Fruit fly (Drosophila melanogaster) whole organism, embryonic: ENCODE data around the gene prg.

Experiments used
- ATbp ChIP-seq: fragments of 200-800 bp; sonication (Bioruptor generic); optimal IDR thresholded peaks from 2 replicates; lab custom pipeline; 2017; ENCODE audit warnings: missing biosample characterization, mild to moderate bottlenecking, missing genetic modification characterization, missing genetic modification reagents
- Abd-B ChIP-seq: fragments of 200-800 bp; sonication (Bioruptor generic); optimal IDR thresholded peaks from 2 replicates; lab custom pipeline; 2018; ENCODE audit warnings: missing biosample characterization, mild to moderate bottlenecking, missing genetic modification characterization, moderate library complexity
- Atf3 ChIP-seq: fragments of 200-800 bp; sonication (Bioruptor generic); optimal IDR thresholded peaks from 3 replicates; lab custom pipeline; 2016; ENCODE audit warnings: missing biosample characterization, missing genetic modification characterization
- CG11696 ChIP-seq: fragments of 200-800 bp; sonication (Bioruptor generic); IDR thresholded peaks from 2 replicates; pipeline ENCODE4 v1.3.6; 2022; ENCODE audit warnings: missing biosample characterization, missing genetic modification characterization
- CG12236 ChIP-seq: fragments of 200-800 bp; sonication (Bioruptor generic); optimal IDR thresholded peaks from 2 replicates; lab custom pipeline; 2016; ENCODE audit warnings: missing biosample characterization, missing genetic modification characterization
- CG13775 ChIP-seq: fragments of 200-800 bp; sonication (Bioruptor generic); optimal IDR thresholded peaks from 3 replicates; lab custom pipeline; 2017; ENCODE audit warnings: missing biosample characterization, mild to moderate bottlenecking, missing genetic modification characterization
- CG18262 ChIP-seq: fragments of 200-800 bp; optimal IDR thresholded peaks from 3 replicates; lab custom pipeline; 2019; ENCODE audit warnings: missing biosample characterization, mild to moderate bottlenecking, missing genetic modification characterization, moderate library complexity
- CG2116 ChIP-seq: fragments of 200-800 bp; sonication (Bioruptor generic); optimal IDR thresholded peaks from 3 replicates; lab custom pipeline; 2018; ENCODE audit warnings: missing biosample characterization, mild to moderate bottlenecking, missing genetic modification characterization
- CG2120 ChIP-seq: fragments of 200-800 bp; sonication (Bioruptor generic); optimal IDR thresholded peaks from 3 replicates; lab custom pipeline; 2016; ENCODE audit warnings: missing biosample characterization, missing genetic modification characterization
- CG30020 ChIP-seq: fragments of 200-800 bp; optimal IDR thresholded peaks from 2 replicates; lab custom pipeline; 2019; ENCODE audit warnings: missing biosample characterization, mild to moderate bottlenecking, missing genetic modification characterization, moderate library complexity
- CG30431 ChIP-seq: fragments of 200-800 bp; sonication (Bioruptor generic); optimal IDR thresholded peaks from 2 replicates; lab custom pipeline; 2017; ENCODE audit warnings: missing biosample characterization, missing genetic modification characterization
- CG33557 ChIP-seq: fragments of 200-800 bp; sonication (Bioruptor generic); optimal IDR thresholded peaks from 2 replicates; lab custom pipeline; 2019; ENCODE audit warnings: missing biosample characterization, mild to moderate bottlenecking, missing genetic modification characterization, moderate library complexity
- CG3726 ChIP-seq: fragments of 200-800 bp; sonication (Bioruptor generic); IDR thresholded peaks from 3 replicates; pipeline ENCODE4, ENCODE4 v1.3.6; 2022; ENCODE audit warnings: missing biosample characterization, missing genetic modification characterization
- CG4328 ChIP-seq: fragments of 200-800 bp; sonication (Bioruptor generic); optimal IDR thresholded peaks from 3 replicates; lab custom pipeline; 2017; ENCODE audit warnings: missing biosample characterization, missing genetic modification reagents, missing genetic modification characterization
- CG4424 ChIP-seq: fragments of 200-800 bp; sonication (Bioruptor generic); optimal IDR thresholded peaks from 3 replicates; lab custom pipeline; 2016; ENCODE audit warnings: missing biosample characterization, missing genetic modification characterization
- CG5953 ChIP-seq: fragments of 200-800 bp; sonication (Bioruptor generic); IDR thresholded peaks from 2 replicates; pipeline ENCODE4 v1.3.6; 2022; ENCODE audit warnings: missing biosample characterization, missing genetic modification characterization
- CG6272 ChIP-seq: fragments of 200-800 bp; sonication (Bioruptor generic); IDR thresholded peaks from 2 replicates; pipeline ENCODE4 v1.3.6; 2022; ENCODE audit warnings: missing biosample characterization, missing genetic modification characterization
- CG6683 ChIP-seq: fragments of 200-800 bp; sonication (Bioruptor generic); optimal IDR thresholded peaks from 2 replicates; lab custom pipeline; 2017; ENCODE audit warnings: missing biosample characterization, mild to moderate bottlenecking, missing genetic modification characterization, missing genetic modification reagents
- CG7556 ChIP-seq: fragments of 200-800 bp; sonication (Bioruptor generic); optimal IDR thresholded peaks from 2 replicates; lab custom pipeline; 2017; ENCODE audit warnings: missing biosample characterization, mild to moderate bottlenecking, missing genetic modification characterization
- CG7839 ChIP-seq: fragments of 200-800 bp; sonication (Bioruptor generic); optimal IDR thresholded peaks from 3 replicates; lab custom pipeline; 2018; ENCODE audit warnings: missing biosample characterization, mild to moderate bottlenecking, missing genetic modification characterization, moderate library complexity
- CG9876 ChIP-seq: fragments of 200-800 bp; sonication (Bioruptor generic); optimal IDR thresholded peaks from 2 replicates; lab custom pipeline; 2016; ENCODE audit warnings: missing biosample characterization, missing genetic modification characterization
- CoRest ChIP-seq: fragments of 200-800 bp; sonication (Bioruptor generic); optimal IDR thresholded peaks from 3 replicates; lab custom pipeline; 2018; ENCODE audit warnings: missing biosample characterization, mild to moderate bottlenecking, missing genetic modification characterization, moderate library complexity
- CrebB ChIP-seq: fragments of 200-800 bp; sonication (Bioruptor generic); optimal IDR thresholded peaks from 3 replicates; lab custom pipeline; 2018; ENCODE audit warnings: missing biosample characterization, mild to moderate bottlenecking, missing genetic modification characterization
- D ChIP-seq, 2 experiments: fragments of 200-800 bp in 1 of 2; fragments of >200 bp in 1 of 2; sonication (Bioruptor generic) in 1 of 2; optimal IDR thresholded peaks; 2 replicates in 1 of 2; 3 replicates in 1 of 2; lab custom pipeline; 2017; ENCODE audit warnings: mild to moderate bottlenecking in 1 of 2, missing biosample characterization in 1 of 2, missing genetic modification characterization in 1 of 2, missing genetic modification reagents in 1 of 2
- Dbx ChIP-seq: fragments of 200-800 bp; sonication (Bioruptor generic); IDR thresholded peaks from 3 replicates; pipeline ENCODE4 v1.3.6; 2022; ENCODE audit warnings: missing biosample characterization, missing genetic modification characterization
- Dip2 ChIP-seq: fragments of 200-800 bp; sonication (Bioruptor generic); IDR thresholded peaks from 2 replicates; pipeline ENCODE4 v1.3.6; 2022; ENCODE audit warnings: missing biosample characterization, missing genetic modification characterization
- Dll ChIP-seq: fragments of 200-800 bp; sonication (Bioruptor generic); IDR thresholded peaks from 4 replicates; pipeline ENCODE4 v1.3.6; 2022; ENCODE audit warnings: missing biosample characterization, missing genetic modification characterization; ENCODE audit not compliant: partially characterized antibody
- GATAe ChIP-seq: fragments of 200-800 bp; sonication (Bioruptor generic); conservative IDR thresholded peaks from 2 replicates; pipeline ENCODE4 v1.3.6; 2022; ENCODE audit warnings: missing biosample characterization, missing genetic modification characterization
- Gug ChIP-seq: fragments of 200-800 bp; sonication (Bioruptor generic); IDR thresholded peaks from 4 replicates; pipeline ENCODE4 v1.3.6; 2022; ENCODE audit warnings: missing biosample characterization, missing genetic modification characterization
- Hsf ChIP-seq: fragments of 200-800 bp; sonication (Bioruptor generic); optimal IDR thresholded peaks from 3 replicates; lab custom pipeline; 2016; ENCODE audit warnings: missing biosample characterization, missing genetic modification characterization
- Jarid2 ChIP-seq: fragments of 200-800 bp; sonication (Bioruptor generic); optimal IDR thresholded peaks from 3 replicates; lab custom pipeline; 2017; ENCODE audit warnings: mild to moderate bottlenecking, missing biosample characterization, missing genetic modification reagents, missing genetic modification characterization
- NK7.1 ChIP-seq: fragments of 200-800 bp; sonication (Bioruptor generic); optimal IDR thresholded peaks from 3 replicates; lab custom pipeline; 2016; ENCODE audit warnings: missing biosample characterization, missing genetic modification characterization
- Nf-YB ChIP-seq: fragments of 200-800 bp; sonication (Bioruptor generic); optimal IDR thresholded peaks from 3 replicates; lab custom pipeline; 2019; ENCODE audit warnings: missing biosample characterization, mild to moderate bottlenecking, missing genetic modification characterization, moderate library complexity
- Nf-YC ChIP-seq: fragments of 200-800 bp; optimal IDR thresholded peaks from 3 replicates; lab custom pipeline; 2019; ENCODE audit warnings: missing biosample characterization, mild to moderate bottlenecking, missing genetic modification characterization, moderate library complexity
- Oaz ChIP-seq: fragments of 200-800 bp; sonication (Bioruptor generic); IDR thresholded peaks from 2 replicates; pipeline ENCODE4 v1.3.6; 2022; ENCODE audit warnings: missing biosample characterization, missing genetic modification characterization
- Vsx1 ChIP-seq: fragments of 200-800 bp; sonication (Bioruptor generic); optimal IDR thresholded peaks from 2 replicates; lab custom pipeline; 2017; ENCODE audit warnings: missing biosample characterization, mild to moderate bottlenecking, missing genetic modification characterization, missing genetic modification reagents
- YL-1 ChIP-seq: fragments of 200-800 bp; sonication (Bioruptor generic); optimal IDR thresholded peaks from 3 replicates; lab custom pipeline; 2017; ENCODE audit warnings: missing biosample characterization, mild to moderate bottlenecking, missing genetic modification characterization
- al ChIP-seq: fragments of 200-800 bp; sonication (Bioruptor generic); IDR thresholded peaks from 2 replicates; pipeline ENCODE4 v1.3.6; 2022; ENCODE audit warnings: missing biosample characterization, missing genetic modification characterization
- ara ChIP-seq: fragments of 200-800 bp; sonication (Bioruptor generic); IDR thresholded peaks from 2 replicates; pipeline ENCODE4 v1.3.6; 2022; ENCODE audit warnings: missing biosample characterization, missing genetic modification characterization
- fru ChIP-seq: fragments of >200 bp; optimal IDR thresholded peaks from 2 replicates; lab custom pipeline; 2017
- gfzf ChIP-seq: fragments of 200-800 bp; sonication (Bioruptor generic); optimal IDR thresholded peaks from 2 replicates; lab custom pipeline; 2016; ENCODE audit warnings: missing biosample characterization, mild to moderate bottlenecking, missing genetic modification characterization, moderate library complexity
- jumu ChIP-seq: fragments of 200-800 bp; sonication (Bioruptor generic); optimal IDR thresholded peaks from 3 replicates; lab custom pipeline; 2016; ENCODE audit warnings: missing biosample characterization, missing genetic modification characterization
- odd ChIP-seq: fragments of 200-800 bp; sonication (Bioruptor generic); optimal IDR thresholded peaks from 2 replicates; lab custom pipeline; 2017; ENCODE audit warnings: missing biosample characterization, mild to moderate bottlenecking, missing genetic modification characterization
- onecut ChIP-seq: fragments of 200-800 bp; sonication (Bioruptor generic); IDR thresholded peaks from 2 replicates; pipeline ENCODE4 v1.3.6; 2022; ENCODE audit warnings: missing biosample characterization, missing genetic modification characterization
- phol ChIP-seq: fragments of 200-800 bp; sonication (Bioruptor generic); optimal IDR thresholded peaks from 3 replicates; lab custom pipeline; 2018; ENCODE audit warnings: missing biosample characterization, mild to moderate bottlenecking, missing genetic modification characterization, moderate library complexity
- run ChIP-seq: fragments of 200-800 bp; sonication (Bioruptor generic); optimal IDR thresholded peaks from 3 replicates; lab custom pipeline; 2018; ENCODE audit warnings: missing biosample characterization, mild to moderate bottlenecking, missing genetic modification characterization
- sens-2 ChIP-seq: fragments of 200-800 bp; sonication (Bioruptor generic); IDR thresholded peaks from 2 replicates; pipeline ENCODE4 v1.3.6; 2022; ENCODE audit warnings: missing biosample characterization, missing genetic modification characterization
- sima ChIP-seq: fragments of 200-800 bp; sonication (Bioruptor generic); optimal IDR thresholded peaks from 2 replicates; lab custom pipeline; 2016; ENCODE audit warnings: missing biosample characterization, missing genetic modification characterization
- sna ChIP-seq: fragments of 200-800 bp; sonication (Bioruptor generic); IDR thresholded peaks from 2 replicates; pipeline ENCODE4 v1.3.6; 2022; ENCODE audit warnings: missing biosample characterization, missing genetic modification characterization; ENCODE audit not compliant: partially characterized antibody
- sr ChIP-seq: fragments of 200-800 bp; sonication (Bioruptor generic); IDR thresholded peaks from 3 replicates; pipeline ENCODE4 v1.3.6; 2022; ENCODE audit warnings: missing biosample characterization, missing genetic modification characterization
- trh ChIP-seq: fragments of 200-800 bp; sonication (Bioruptor generic); optimal IDR thresholded peaks from 2 replicates; lab custom pipeline; 2016; ENCODE audit warnings: missing biosample characterization, missing genetic modification characterization
- yki ChIP-seq: fragments of >200 bp; optimal IDR thresholded peaks from 3 replicates; lab custom pipeline; 2018

The prg gene

DNA sequence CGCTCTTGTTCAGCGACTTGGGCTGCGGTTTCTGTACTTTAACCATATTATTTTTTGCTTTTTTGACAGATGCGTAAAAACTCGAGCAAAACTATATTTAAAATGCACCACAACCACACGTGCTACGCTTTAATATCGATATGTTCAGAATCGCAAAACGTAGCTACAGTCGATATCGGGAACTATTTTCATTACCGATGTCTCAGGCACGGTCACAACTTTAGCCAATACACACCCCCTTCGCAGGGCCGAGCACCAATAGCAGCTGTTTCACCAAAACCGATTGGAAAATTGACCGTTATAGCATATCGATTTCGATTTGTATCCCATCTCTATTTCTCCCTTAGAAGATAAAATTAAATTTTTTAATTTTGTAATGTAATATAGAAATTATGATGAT is 47.4 kb downstream of the prg start, which contains the start of gene CG13096 (continued):
- TF ChIP-seq Oaz (GFP tag; lab: Robert Waterston, UW) (no peak), CG9876 (no peak), NK7.1 (GFP tag; lab: Kevin White, UChicago) (no peak), CrebB (tag; lab: Kevin White, UChicago) (peak; percentile 6), CG18262 (tag; lab: Kevin White, UChicago) (peak; percentile 12), Nf-YB (peak; percentile 60), Jarid2 (no peak), Abd-B (GFP tag; lab: Kevin White, UChicago) (peak; percentile 55), run (tag; lab: Kevin White, UChicago) (no peak), CG11696 (GFP tag; lab: Robert Waterston, UW) (no peak), fru (no peak), CG7839 (tag; lab: Kevin White, UChicago) (no peak), Nf-YC (peak; percentile 81), CG6683 (GFP tag; lab: Kevin White, UChicago) (no peak), odd (no peak), gfzf (GFP tag; lab: Kevin White, UChicago) (peak; percentile 53), jumu (GFP tag; lab: Kevin White, UChicago) (peak; percentile 14), trh (no peak), Dll (GFP tag; lab: Robert Waterston, UW) (peak; percentile 99), yki (lab: Kevin White, UChicago) (no peak), CG13775 (no peak), CG33557 (no peak), sens-2 (GFP tag; lab: Robert Waterston, UW) (no peak), CoRest (tag; lab: Kevin White, UChicago) (peak; percentile 64), sr (GFP tag; lab: Robert Waterston, UW) (no peak), CG4424 (peak; percentile 45), Gug (GFP tag; lab: Robert Waterston, UW) (peak; percentile 9; the same call in 1 of the 4 replicates), Vsx1 (GFP tag; lab: Kevin White, UChicago) (no peak), Dbx (GFP tag; lab: Robert Waterston, UW) (peak; percentile 52; the same call in 1 of the 3 replicates), ara (GFP tag; lab: Robert Waterston, UW) (no peak), sima (GFP tag; lab: Kevin White, UChicago) (no peak), al (GFP tag; lab: Robert Waterston, UW) (peak; percentile 17; the same call in 1 of the 2 replicates), CG5953 (GFP tag; lab: Robert Waterston, UW) (no peak), YL-1 (peak; percentile 74), CG3726 (GFP tag; lab: Robert Waterston, UW) (no peak), CG30020 (tag; lab: Kevin White, UChicago) (peak; percentile 38), CG4328 (no peak), Atf3 (GFP tag; lab: Kevin White, UChicago) (no peak), CG2120 (peak; percentile 48), D (optimal IDR thresholded peaks at IDR 0.05; lab: Kevin White, UChicago) (no peak), D (GFP tag; optimal IDR thresholded peaks at IDR 0.05; lab: Kevin White, UChicago) (no peak), phol (tag; lab: Kevin White, UChicago) (peak; percentile 61), Hsf (GFP tag; lab: Kevin White, UChicago) (peak; percentile 11), Dip2 (GFP tag; lab: Robert Waterston, UW) (no peak), GATAe (GFP tag; lab: Robert Waterston, UW) (no peak), CG12236 (GFP tag; lab: Kevin White, UChicago) (no peak), CG30431 (GFP tag; lab: Kevin White, UChicago) (no peak), CG7556 (GFP tag; lab: Kevin White, UChicago) (no peak), CG6272 (GFP tag; lab: Robert Waterston, UW) (peak; percentile 22; the same call in 1 of the 2 replicates), ATbp (GFP tag; lab: Kevin White, UChicago) (no peak), CG2116 (peak; percentile 96), onecut (GFP tag; lab: Robert Waterston, UW) (no peak; the same call in 1 of the 2 replicates), sna (GFP tag; lab: Robert Waterston, UW) (peak; percentile 99)
